Fruit fly (Drosophila melanogaster): Measurements from ENCODE around the gene CG13926.
A peak's percentile ranks its signal among the peaks of the same experiment; 100 is the strongest.

CG13926 gene

DNA sequence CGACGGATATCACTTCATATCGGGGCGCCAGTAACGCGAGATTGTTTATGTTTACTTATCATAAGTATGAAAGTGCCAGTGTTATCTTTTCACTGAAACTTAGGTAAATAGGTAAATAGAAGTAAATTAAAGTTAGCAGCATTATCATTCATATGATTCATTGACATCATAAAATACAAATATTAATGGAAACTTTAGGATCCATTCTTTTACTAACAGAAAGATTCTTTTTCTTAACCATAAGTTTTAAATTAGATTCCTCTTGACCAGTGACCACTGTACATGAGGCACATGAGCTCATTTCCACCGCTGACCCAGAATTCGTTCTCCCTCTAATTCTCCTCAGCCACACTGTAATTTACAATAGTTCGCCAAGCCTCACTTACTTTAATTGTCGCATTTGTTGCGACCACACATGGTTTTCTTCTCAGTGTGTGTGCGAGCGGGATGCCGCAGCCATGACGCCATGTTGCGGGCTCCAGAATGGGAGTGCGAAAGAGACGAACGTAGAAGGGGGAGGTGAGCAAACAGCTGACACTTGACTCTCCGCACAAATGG, 39.5 kb downstream of the CG13926 start (continued):
- TF ChIP-seq repo (GFP tag; optimal IDR thresholded peaks at IDR 0.05) (peak; percentile 45), CG17568 (GFP tag; optimal IDR thresholded peaks at IDR 0.05) (peak; percentile 28), CkIIα-i1 (GFP tag; IDR thresholded peaks at IDR 0.05) (no peak), CG10147 (GFP tag; optimal IDR thresholded peaks at IDR 0.05) (peak; percentile 1), Oli (tag; optimal IDR thresholded peaks at IDR 0.05) (peak; percentile 3), schlank (tag; optimal IDR thresholded peaks at IDR 0.05) (no peak), E2f1 (GFP tag; IDR thresholded peaks at IDR 0.05) (0 out of 2 replicates have a peak, but pooled peaks have one; percentile 35), aop (GFP tag; IDR thresholded peaks at IDR 0.05) (no peak), CG4328 (GFP tag; optimal IDR thresholded peaks at IDR 0.05) (peak; percentile 2), D (optimal IDR thresholded peaks at IDR 0.05) (no peak), D (GFP tag; optimal IDR thresholded peaks at IDR 0.05) (peak; percentile 9), odd (GFP tag; optimal IDR thresholded peaks at IDR 0.05) (peak; percentile 50), CG14441 (GFP tag; IDR thresholded peaks at IDR 0.05) (0 out of 2 replicates have a peak, but pooled peaks have one; percentile 22), CG18476 (GFP tag; optimal IDR thresholded peaks at IDR 0.05) (peak; percentile 50), CG13424 (tag; optimal IDR thresholded peaks at IDR 0.05) (peak; percentile 33), CG11247 (GFP tag; IDR thresholded peaks at IDR 0.05) (no peak), Drgx (GFP tag; IDR thresholded peaks at IDR 0.05) (peak; percentile 9; the same call in 1 of the 2 replicates), fd3F (GFP tag; optimal IDR thresholded peaks at IDR 0.05) (peak; percentile 3), pnt (GFP tag; optimal IDR thresholded peaks at IDR 0.05) (peak; percentile 27), Gug (GFP tag; IDR thresholded peaks at IDR 0.05) (peak; percentile 36; the same call in 1 of the 4 replicates), Nf-YA (GFP tag; IDR thresholded peaks at IDR 0.05) (peak; percentile 36; the same call in 1 of the 2 replicates), dysf (GFP tag; IDR thresholded peaks at IDR 0.05) (peak; percentile 62; the same call in 2 of the 3 replicates), CG4854 (GFP tag; optimal IDR thresholded peaks at IDR 0.05) (peak; percentile 15), CG15601 (tag; optimal IDR thresholded peaks at IDR 0.05) (peak; percentile 50), pho (GFP tag; optimal IDR thresholded peaks at IDR 0.05) (no peak), CG9876 (GFP tag; optimal IDR thresholded peaks at IDR 0.05) (no peak), nmo (GFP tag; optimal IDR thresholded peaks at IDR 0.05) (peak; percentile 4), pum (GFP tag; optimal IDR thresholded peaks at IDR 0.05) (peak; percentile 28), CG10979 (tag; optimal IDR thresholded peaks at IDR 0.05) (peak; percentile 25), CG11085 (GFP tag; IDR thresholded peaks at IDR 0.05) (no peak), CG8290 (GFP tag; optimal IDR thresholded peaks at IDR 0.05) (no peak), CG8290 (tag; optimal IDR thresholded peaks at IDR 0.05) (peak in 1 of 2 experiments; percentile 20), prd (optimal IDR thresholded peaks at IDR 0.05) (no peak), prd (GFP tag; IDR thresholded peaks at IDR 0.05) (peak; percentile 58), lmd (GFP tag; IDR thresholded peaks at IDR 0.05) (peak; percentile 50), kay (GFP tag; optimal IDR thresholded peaks at IDR 0.05) (peak; percentile 25), CG6254 (GFP tag; optimal IDR thresholded peaks at IDR 0.05) (no peak), CG9437 (GFP tag; optimal IDR thresholded peaks at IDR 0.05) (peak; percentile 19), crp (GFP tag; optimal IDR thresholded peaks at IDR 0.05) (peak in 1 of 2 experiments; percentile 30), CG8281 (tag; optimal IDR thresholded peaks at IDR 0.05) (no peak), CoRest (tag; optimal IDR thresholded peaks at IDR 0.05) (peak; percentile 7), CG33213 (GFP tag; optimal IDR thresholded peaks at IDR 0.05) (no peak), CG10654 (GFP tag; optimal IDR thresholded peaks at IDR 0.05) (peak; percentile 24), dmrt99B (tag; optimal IDR thresholded peaks at IDR 0.05) (peak; percentile 59), her (GFP tag; optimal IDR thresholded peaks at IDR 0.05) (peak; percentile 6), lov (optimal IDR thresholded peaks at IDR 0.05) (no peak), lov (GFP tag; IDR thresholded peaks at IDR 0.05) (0 out of 3 replicates have a peak, but pooled peaks have one; percentile 57), Dek (tag; optimal IDR thresholded peaks at IDR 0.05) (no peak), CG17385 (GFP tag; optimal IDR thresholded peaks at IDR 0.05) (peak; percentile 20), CG16863 (GFP tag; optimal IDR thresholded peaks at IDR 0.05) (peak; percentile 26), Spps (tag; optimal IDR thresholded peaks at IDR 0.05) (no peak)
